Worm (Caenorhabditis elegans): ENCODE results near the gene K09F6.10.

- TF ChIP-seq snpc-4 (tag; optimal IDR thresholded peaks at IDR 0.05) (no peak), egl-27 (tag; optimal IDR thresholded peaks at IDR 0.05) (no peak), R02D3.7 (tag; optimal IDR thresholded peaks at IDR 0.05) (no peak), mdl-1 (tag; optimal IDR thresholded peaks at IDR 0.05) (no peak), zag-1 (tag; optimal IDR thresholded peaks at IDR 0.05) (no peak), skn-1 (tag; optimal IDR thresholded peaks at IDR 0.05) (no peak)
Measured at ce11 chrII:2304575-2304974, 15.9 kb upstream of the K09F6.10 start.

Measured in whole organism, L2 larva.